Worm (Caenorhabditis elegans): ENCODE measurements around the gene atf-7.

atf-7 gene

ce11 chrIII:4491164-4492144 lies 7.4 kb downstream of the atf-7 start (continued):
- no peak for TF ChIP-seq pha-4 (tag; optimal IDR thresholded peaks at IDR 0.05)
- TF ChIP-seq mml-1 (tag; optimal IDR thresholded peaks at IDR 0.05) = no peak
- TF ChIP-seq egl-27 (tag; optimal IDR thresholded peaks at IDR 0.05) = no peak
- TF ChIP-seq elt-1 (tag; optimal IDR thresholded peaks at IDR 0.05) = no peak
- no peak for TF ChIP-seq lin-15B (tag; optimal IDR thresholded peaks at IDR 0.05)
- peak; percentile 62 for TF ChIP-seq nhr-43 (tag; optimal IDR thresholded peaks at IDR 0.05; ENCODE audit: poor library complexity, severe bottlenecking)
- TF ChIP-seq nhr-237 (tag; optimal IDR thresholded peaks at IDR 0.05) = no peak
- no peak for TF ChIP-seq ztf-11 (tag; optimal IDR thresholded peaks at IDR 0.05)
- TF ChIP-seq tbx-2 (tag; optimal IDR thresholded peaks at IDR 0.05) = no peak
- TF ChIP-seq hmg-11 (tag; optimal IDR thresholded peaks at IDR 0.05) = no peak
- TF ChIP-seq ceh-82 (tag; optimal IDR thresholded peaks at IDR 0.05) = no peak
- peak; percentile 11 for TF ChIP-seq ceh-28 (tag; optimal IDR thresholded peaks at IDR 0.05)

- TF ChIP-seq nfya-1 (tag; optimal IDR thresholded peaks at IDR 0.05; ENCODE audit: insufficient read depth) = no peak
- no peak for TF ChIP-seq lsy-12 (tag; optimal IDR thresholded peaks at IDR 0.05)
- no peak for TF ChIP-seq unc-39 (tag; optimal IDR thresholded peaks at IDR 0.05)
- TF ChIP-seq daf-12 (tag; optimal IDR thresholded peaks at IDR 0.05) = no peak
- no peak for TF ChIP-seq zag-1 (tag; optimal IDR thresholded peaks at IDR 0.05)
- TF ChIP-seq mml-1 (tag; optimal IDR thresholded peaks at IDR 0.05) = no peak
- no peak for TF ChIP-seq fkh-2 (tag; optimal IDR thresholded peaks at IDR 0.05)
- TF ChIP-seq nhr-23 (tag; optimal IDR thresholded peaks at IDR 0.05) = no peak
- no peak for TF ChIP-seq jun-1 (tag; optimal IDR thresholded peaks at IDR 0.05)
- no peak for TF ChIP-seq snpc-4 (tag; optimal IDR thresholded peaks at IDR 0.05)
- no peak for TF ChIP-seq nhr-12 (tag; optimal IDR thresholded peaks at IDR 0.05)
- no peak for TF ChIP-seq unc-62 (GFP tag; optimal IDR thresholded peaks at IDR 0.05)
- no peak for TF ChIP-seq mdl-1 (tag; optimal IDR thresholded peaks at IDR 0.05)
- TF ChIP-seq nhr-76 (tag; optimal IDR thresholded peaks at IDR 0.05) = no peak
- no peak for TF ChIP-seq nhr-237 (tag; optimal IDR thresholded peaks at IDR 0.05)
- no peak for TF ChIP-seq ceh-16 (tag; optimal IDR thresholded peaks at IDR 0.05)
- no peak for TF ChIP-seq ceh-82 (tag; optimal IDR thresholded peaks at IDR 0.05)
These were observed 9.9 kb downstream of the atf-7 start, which contains the start of gene cpg-1 for ce11 chrIII:4488892-4489409. Gene cpg-1, plus strand, starts transcription at chrIII:4489359.

ce11 chrIII:4487271-4487670 lies 11.6 kb downstream of the atf-7 start:
- TF ChIP-seq skn-1 (tag; optimal IDR thresholded peaks at IDR 0.05) (no peak), tbx-2 (tag; optimal IDR thresholded peaks at IDR 0.05) (no peak), unc-62 (GFP tag; optimal IDR thresholded peaks at IDR 0.05) (no peak), nhr-11 (tag; optimal IDR thresholded peaks at IDR 0.05) (peak; percentile 96), daf-12 (tag; optimal IDR thresholded peaks at IDR 0.05) (no peak)

- TF ChIP-seq lin-15B (tag; optimal IDR thresholded peaks at IDR 0.05) (no peak), nhr-77 (tag; optimal IDR thresholded peaks at IDR 0.05) (no peak), fkh-10 (GFP tag; optimal IDR thresholded peaks at IDR 0.05) (no peak), zag-1 (tag; optimal IDR thresholded peaks at IDR 0.05) (no peak), R02D3.7 (tag; optimal IDR thresholded peaks at IDR 0.05) (no peak), ama-1 (optimal IDR thresholded peaks at IDR 0.05) (no peak)
These were observed 15.9 kb downstream of the atf-7 start for ce11 chrIII:4482986-4483385.

ce11 chrIII:4481787-4482186 lies 17.1 kb downstream of the atf-7 start:
- TF ChIP-seq jun-1 (tag; optimal IDR thresholded peaks at IDR 0.05) = no peak
- TF ChIP-seq ceh-9 (tag; optimal IDR thresholded peaks at IDR 0.05) = no peak
- TF ChIP-seq nhr-28 (tag; optimal IDR thresholded peaks at IDR 0.05) = no peak
- TF ChIP-seq snpc-4 (tag; optimal IDR thresholded peaks at IDR 0.05) = no peak
- no peak for TF ChIP-seq daf-12 (tag; optimal IDR thresholded peaks at IDR 0.05)
- TF ChIP-seq unc-62 (GFP tag; optimal IDR thresholded peaks at IDR 0.05) = no peak
- no peak for TF ChIP-seq ceh-82 (tag; optimal IDR thresholded peaks at IDR 0.05)
- no peak for TF ChIP-seq ztf-4 (tag; optimal IDR thresholded peaks at IDR 0.05)
- TF ChIP-seq lin-39 (tag; optimal IDR thresholded peaks at IDR 0.05) = no peak
- no peak for TF ChIP-seq skn-1 (tag; optimal IDR thresholded peaks at IDR 0.05)
- no peak for TF ChIP-seq nhr-43 (tag; optimal IDR thresholded peaks at IDR 0.05; ENCODE audit: poor library complexity, severe bottlenecking)
- no peak for TF ChIP-seq elt-3 (tag; optimal IDR thresholded peaks at IDR 0.05)
- no peak for TF ChIP-seq nhr-67 (tag; optimal IDR thresholded peaks at IDR 0.05)
